Fruit fly (Drosophila melanogaster): ENCODE results near the gene CG5290.

DNA sequence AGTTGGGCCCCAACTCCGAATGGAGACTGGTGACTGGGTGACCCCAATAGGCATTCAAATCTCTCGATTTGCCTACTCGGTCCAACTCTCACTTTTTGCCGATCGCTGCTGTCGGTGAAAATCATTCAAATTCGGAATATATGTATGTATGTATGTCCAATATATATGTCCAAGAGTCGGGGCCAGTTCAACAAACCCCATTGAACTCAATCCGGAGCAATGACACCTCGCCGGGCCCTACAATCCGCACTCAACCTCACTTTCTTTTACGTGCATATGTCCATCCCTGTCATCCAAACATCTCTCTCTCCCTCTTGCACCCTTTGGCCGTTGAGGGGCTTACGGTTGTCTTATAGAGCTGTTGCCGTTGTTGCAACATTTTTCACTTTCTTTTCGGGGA lies 22.7 kb upstream of the CG5290 start:
- no peak for TF ChIP-seq Hr78 (GFP tag; optimal IDR thresholded peaks at IDR 0.05)
- TF ChIP-seq Jra (GFP tag; optimal IDR thresholded peaks at IDR 0.05), result no peak
- no peak for TF ChIP-seq h (GFP tag; optimal IDR thresholded peaks at IDR 0.05)
- no peak for TF ChIP-seq lola (GFP tag; optimal IDR thresholded peaks at IDR 0.05)
- no peak for TF ChIP-seq usp (GFP tag; optimal IDR thresholded peaks at IDR 0.05)
- no peak for TF ChIP-seq Mio (GFP tag; optimal IDR thresholded peaks at IDR 0.05)
- TF ChIP-seq foxo (GFP tag; optimal IDR thresholded peaks at IDR 0.05), result no peak
